Worm (Caenorhabditis elegans): ENCODE measurements around the gene C18H9.1.

C18H9.1 gene

ce11 chrII:6741428-6741827, 42.5 kb downstream of the C18H9.1 start, which contains the start of gene exos-8 (continued):
- TF ChIP-seq nhr-90 (tag; optimal IDR thresholded peaks at IDR 0.05; ENCODE audit: poor library complexity) (peak; percentile 13), lin-15B (tag; optimal IDR thresholded peaks at IDR 0.05) (peak; percentile 81), lin-13 (GFP tag; optimal IDR thresholded peaks at IDR 0.05) (peak; percentile 63), nhr-71 (tag; optimal IDR thresholded peaks at IDR 0.05) (peak; percentile 69), egl-13 (tag; optimal IDR thresholded peaks at IDR 0.05) (no peak), ztf-11 (tag; optimal IDR thresholded peaks at IDR 0.05) (peak in 1 of 2 experiments; percentile 17), lin-35 (GFP tag; optimal IDR thresholded peaks at IDR 0.05) (peak; percentile 34 to 82), elt-3 (tag; optimal IDR thresholded peaks at IDR 0.05) (peak in 1 of 6 experiments; percentile 55), alr-1 (tag; optimal IDR thresholded peaks at IDR 0.05; ENCODE audit: borderline replicate concordance) (no peak), Y116A8C.19 (tag; optimal IDR thresholded peaks at IDR 0.05; ENCODE audit: borderline replicate concordance) (no peak), lin-14 (GFP tag; optimal IDR thresholded peaks at IDR 0.05) (peak; percentile 55), xbp-1 (tag; optimal IDR thresholded peaks at IDR 0.05) (peak; percentile 53), aha-1 (tag; optimal IDR thresholded peaks at IDR 0.05) (no peak), fkh-10 (GFP tag; optimal IDR thresholded peaks at IDR 0.05) (no peak), snu-23 (GFP tag; optimal IDR thresholded peaks at IDR 0.05) (peak; percentile 66), egl-27 (tag; optimal IDR thresholded peaks at IDR 0.05) (no peak), unc-130 (tag; optimal IDR thresholded peaks at IDR 0.05) (peak; percentile 11), vab-15 (tag; optimal IDR thresholded peaks at IDR 0.05) (peak; percentile 16), hpl-2 (GFP tag; optimal IDR thresholded peaks at IDR 0.05) (peak; percentile 9), blmp-1 (tag; optimal IDR thresholded peaks at IDR 0.05) (peak; percentile 55), isw-1 (GFP tag; IDR thresholded peaks at IDR 0.05) (no peak; the same call in 1 of the 2 replicates), swsn-7 (tag; optimal IDR thresholded peaks at IDR 0.05) (peak; percentile 37), pag-3 (tag; optimal IDR thresholded peaks at IDR 0.05; ENCODE audit: borderline replicate concordance, insufficient read depth) (no peak), elt-2 (tag; optimal IDR thresholded peaks at IDR 0.05) (no peak), lir-3 (tag; optimal IDR thresholded peaks at IDR 0.05; ENCODE audit: poor library complexity) (peak; percentile 75), hlh-17 (GFP tag; optimal IDR thresholded peaks at IDR 0.05; ENCODE audit: borderline replicate concordance) (no peak), zip-4 (GFP tag; optimal IDR thresholded peaks at IDR 0.05) (no peak), skn-1 (tag; optimal IDR thresholded peaks at IDR 0.05) (peak; percentile 6), nhr-20 (tag; optimal IDR thresholded peaks at IDR 0.05) (peak; percentile 65), unc-62 (GFP tag; optimal IDR thresholded peaks at IDR 0.05) (no peak), snpc-4 (tag; optimal IDR thresholded peaks at IDR 0.05) (peak; percentile 15)

ce11 chrII:6742614-6743013, 43.7 kb downstream of the C18H9.1 start, which contains the start of gene F41G3.6:
Gene F41G3.6 (plus strand): TSS chrII:6742914.
- TF ChIP-seq ztf-4 (tag; optimal IDR thresholded peaks at IDR 0.05) (no peak), elt-3 (tag; optimal IDR thresholded peaks at IDR 0.05) (no peak), blmp-1 (tag; optimal IDR thresholded peaks at IDR 0.05) (no peak), nhr-90 (tag; optimal IDR thresholded peaks at IDR 0.05; ENCODE audit: poor library complexity) (no peak), elt-2 (tag; optimal IDR thresholded peaks at IDR 0.05) (no peak), fkh-8 (tag; optimal IDR thresholded peaks at IDR 0.05) (no peak), aly-2 (tag; optimal IDR thresholded peaks at IDR 0.05) (no peak), irx-1 (tag; optimal IDR thresholded peaks at IDR 0.05) (no peak), sox-4 (tag; optimal IDR thresholded peaks at IDR 0.05) (no peak), lin-15B (tag; optimal IDR thresholded peaks at IDR 0.05) (no peak), unc-86 (tag; optimal IDR thresholded peaks at IDR 0.05) (no peak), mef-2 (tag; optimal IDR thresholded peaks at IDR 0.05) (no peak), lin-13 (GFP tag; optimal IDR thresholded peaks at IDR 0.05) (no peak), tbx-2 (tag; optimal IDR thresholded peaks at IDR 0.05) (no peak), fkh-10 (GFP tag; optimal IDR thresholded peaks at IDR 0.05) (no peak), nhr-85 (tag) (no peak), xbp-1 (tag; optimal IDR thresholded peaks at IDR 0.05) (no peak), ceh-82 (tag; optimal IDR thresholded peaks at IDR 0.05) (no peak), ztf-11 (tag; optimal IDR thresholded peaks at IDR 0.05) (no peak)
